Worm (Caenorhabditis elegans) whole organism, young adult: ENCODE results near the gene Y43F4A.1.

ENCODE experiments used
- cebp-1 ChIP-seq, 2 experiments: fragments of 200-800 bp in 1 of 2; sonication (Bioruptor generic) in 1 of 2; sonication (generic microtip) in 1 of 2; IDR thresholded peaks in 1 of 2; optimal IDR thresholded peaks in 1 of 2; 2 replicates each; pipeline versions ENCODE4 v1.3.6 to Lab custom; 2017 to 2022; ENCODE audit warnings: missing compliant biosample characterization in 2 of 2, missing genetic modification characterization in 2 of 2, mild to moderate bottlenecking in 1 of 2, missing genetic modification reagents in 1 of 2, moderate library complexity in 1 of 2
- hsf-1 ChIP-seq: fragments of 200-800 bp; sonication (Bioruptor generic); IDR thresholded peaks from 2 replicates; pipeline ENCODE4 v1.3.6; 2022; ENCODE audit warnings: missing genetic modification reagents, missing genetic modification characterization, missing compliant biosample characterization
- lin-35 ChIP-seq, 3 experiments: fragments of 150-350 bp in 2 of 3; sonication (generic microtip) in 1 of 3; optimal IDR thresholded peaks; 2 replicates each; lab custom pipeline; 2014 to 2018; ENCODE audit warnings: missing biosample characterization in 3 of 3, missing genetic modification characterization in 3 of 3, missing genetic modification reagents in 3 of 3
- ztf-28 ChIP-seq: fragments of 200-800 bp; sonication (Bioruptor generic); IDR thresholded peaks from 2 replicates; pipeline ENCODE4 v1.3.6; 2022; ENCODE audit warnings: missing genetic modification reagents, missing genetic modification characterization, missing compliant biosample characterization

The Y43F4A.1 gene

DNA sequence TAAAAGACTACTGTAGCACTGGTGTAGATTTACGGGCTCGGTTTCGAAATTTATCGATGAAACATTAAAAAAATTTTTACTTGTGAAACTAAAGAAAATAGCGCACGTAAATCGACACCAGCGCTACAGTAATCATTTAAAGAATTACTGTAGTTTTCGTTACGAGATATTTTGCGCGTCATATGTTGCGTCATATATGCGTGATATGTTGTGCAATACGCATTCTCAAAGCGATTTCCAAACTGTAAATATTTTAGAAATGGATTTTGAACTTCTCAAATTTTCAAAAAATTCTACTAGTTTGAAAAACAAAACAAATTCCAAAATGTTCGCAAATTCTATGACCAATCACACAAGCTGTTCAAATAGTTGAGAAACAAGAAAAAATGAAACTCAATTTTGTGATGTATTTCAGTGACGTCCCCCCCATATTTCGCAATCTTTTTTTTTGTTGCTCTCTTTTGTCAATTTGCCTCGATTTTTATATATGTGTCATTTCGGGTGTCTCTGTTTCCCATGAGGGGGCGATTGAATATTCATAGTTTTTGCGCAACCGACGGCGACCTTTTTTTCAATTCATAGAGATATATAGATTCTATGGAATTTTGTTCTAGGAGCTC is 55.1 kb downstream of the Y43F4A.1 start:
- TF ChIP-seq cebp-1 (GFP tag; IDR thresholded peaks at IDR 0.05; lab: Robert Waterston, UW) (peak; percentile 57; the same call in 1 of the 2 replicates), cebp-1 (tag; optimal IDR thresholded peaks at IDR 0.05; lab: Kevin White, UChicago) (peak; percentile 95), ztf-28 (GFP tag; lab: Robert Waterston, UW) (no peak), hsf-1 (GFP tag; lab: Robert Waterston, UW) (no peak), lin-35 (GFP tag; optimal IDR thresholded peaks at IDR 0.05; lab: Kevin White, UChicago) (peak in 1 of 3 experiments; percentile 44)
